Comparison of ENCODE assay signal across 2 fruit fly cellular contexts in genomic region chrX:1984175-1984973, dm6.
TF ChIP-seq lines count a peak whose summit lies in the region.

No protein-coding gene starts in this region.

TF ChIP-seq in whole organism, embryonic, 481 proteins besides CTCF, POLR2A, EP300 and RAD21 (continued from another document and continues in another):
- TF ChIP-seq CG10209 (GFP tag; optimal IDR thresholded peaks at IDR 0.05; lab: Kevin White, UChicago) = peak; percentile 81
- TF ChIP-seq wor (GFP tag; IDR thresholded peaks at IDR 0.05; lab: Robert Waterston, UW) = peak; percentile 84
- TF ChIP-seq odd (GFP tag; optimal IDR thresholded peaks at IDR 0.05; lab: Kevin White, UChicago) = peak; percentile 63
- peak; percentile 71 for TF ChIP-seq bab2 (GFP tag; optimal IDR thresholded peaks at IDR 0.05; lab: Kevin White, UChicago)
- no peak for TF ChIP-seq CG15696 (tag; optimal IDR thresholded peaks at IDR 0.05; lab: Kevin White, UChicago)
- TF ChIP-seq Bteb2 (GFP tag; optimal IDR thresholded peaks at IDR 0.05; lab: Kevin White, UChicago) = peak; percentile 5
- no peak for TF ChIP-seq lov (optimal IDR thresholded peaks at IDR 0.05; lab: Kevin White, UChicago)
- TF ChIP-seq lov (GFP tag; IDR thresholded peaks at IDR 0.05; lab: Robert Waterston, UW) = no peak
- no peak for TF ChIP-seq Lim3 (GFP tag; IDR thresholded peaks at IDR 0.05; lab: Robert Waterston, UW)
- TF ChIP-seq CG18262 (tag; optimal IDR thresholded peaks at IDR 0.05; lab: Kevin White, UChicago) = peak; percentile 83
- peak; percentile 65 for TF ChIP-seq Myb (GFP tag; optimal IDR thresholded peaks at IDR 0.05; lab: Kevin White, UChicago)
- no peak for TF ChIP-seq HLH4C (GFP tag; IDR thresholded peaks at IDR 0.05; lab: Robert Waterston, UW; ENCODE audit: partially characterized antibody)
- TF ChIP-seq ATbp (GFP tag; optimal IDR thresholded peaks at IDR 0.05; lab: Kevin White, UChicago) = peak; percentile 81
- peak; percentile 14 for TF ChIP-seq Adf1 (GFP tag; IDR thresholded peaks at IDR 0.05; lab: Robert Waterston, UW)
- peak; percentile 57; the same call in 1 of the 2 replicates for TF ChIP-seq E2f2 (GFP tag; IDR thresholded peaks at IDR 0.05; lab: Robert Waterston, UW)
- peak; percentile 73; the same call in 1 of the 3 replicates for TF ChIP-seq CG34422 (GFP tag; IDR thresholded peaks at IDR 0.05; lab: Robert Waterston, UW)
- TF ChIP-seq sisA (GFP tag; IDR thresholded peaks at IDR 0.05; lab: Robert Waterston, UW) = peak; percentile 86
- TF ChIP-seq Nf-YA (GFP tag; IDR thresholded peaks at IDR 0.05; lab: Robert Waterston, UW) = no peak
- TF ChIP-seq Mes4 (GFP tag; optimal IDR thresholded peaks at IDR 0.05; lab: Kevin White, UChicago) = peak; percentile 78
- TF ChIP-seq Kr (GFP tag; optimal IDR thresholded peaks at IDR 0.05; lab: Kevin White, UChicago) = no peak
- no peak for TF ChIP-seq abd-A (tag; optimal IDR thresholded peaks at IDR 0.05; lab: Kevin White, UChicago)
- peak; percentile 73 for TF ChIP-seq pb (GFP tag; optimal IDR thresholded peaks at IDR 0.05; lab: Kevin White, UChicago)
- TF ChIP-seq CG4617 (GFP tag; optimal IDR thresholded peaks at IDR 0.05; lab: Kevin White, UChicago; ENCODE audit: borderline replicate concordance) = peak; percentile 1
- peak; percentile 82 for TF ChIP-seq CG10366 (GFP tag; IDR thresholded peaks at IDR 0.05; lab: Robert Waterston, UW)
- TF ChIP-seq CG12769 (tag; optimal IDR thresholded peaks at IDR 0.05; lab: Kevin White, UChicago) = peak; percentile 90
- TF ChIP-seq chn (GFP tag; optimal IDR thresholded peaks at IDR 0.05; lab: Kevin White, UChicago) = peak; percentile 41
- TF ChIP-seq repo (GFP tag; optimal IDR thresholded peaks at IDR 0.05; lab: Kevin White, UChicago) = no peak
- peak; percentile 52 for TF ChIP-seq CG5180 (GFP tag; optimal IDR thresholded peaks at IDR 0.05; lab: Kevin White, UChicago)
- TF ChIP-seq CG2678 (tag; optimal IDR thresholded peaks at IDR 0.05; lab: Kevin White, UChicago) = peak; percentile 88
- TF ChIP-seq z (GFP tag; IDR thresholded peaks at IDR 0.05; lab: Robert Waterston, UW) = no peak
- TF ChIP-seq HLHmδ (GFP tag; optimal IDR thresholded peaks at IDR 0.05; lab: Kevin White, UChicago) = no peak
- TF ChIP-seq ap (GFP tag; IDR thresholded peaks at IDR 0.05; lab: Robert Waterston, UW) = peak; percentile 55
- TF ChIP-seq CG10462 (GFP tag; optimal IDR thresholded peaks at IDR 0.05; lab: Kevin White, UChicago) = peak; percentile 46
- peak; percentile 52; the same call in 1 of the 2 replicates for TF ChIP-seq bowl (GFP tag; IDR thresholded peaks at IDR 0.05; lab: Robert Waterston, UW)
- no peak for TF ChIP-seq CG6765 (GFP tag; optimal IDR thresholded peaks at IDR 0.05; lab: Kevin White, UChicago)
- TF ChIP-seq gsb-n (tag; optimal IDR thresholded peaks at IDR 0.05; lab: Kevin White, UChicago) = peak; percentile 61
- TF ChIP-seq twi (tag; optimal IDR thresholded peaks at IDR 0.05; lab: Kevin White, UChicago) = peak; percentile 67
- TF ChIP-seq chm (GFP tag; IDR thresholded peaks at IDR 0.05; lab: Robert Waterston, UW) = no peak
- TF ChIP-seq CG7745 (tag; optimal IDR thresholded peaks at IDR 0.05; lab: Kevin White, UChicago) = no peak
- TF ChIP-seq Dip2 (GFP tag; IDR thresholded peaks at IDR 0.05; lab: Robert Waterston, UW) = 0 out of 2 replicates have a peak, but pooled peaks have one; percentile 9
- TF ChIP-seq br (optimal IDR thresholded peaks at IDR 0.05; lab: Kevin White, UChicago) = no peak
- no peak for TF ChIP-seq knrl (GFP tag; IDR thresholded peaks at IDR 0.05; lab: Robert Waterston, UW; ENCODE audit: partially characterized antibody)
- no peak for TF ChIP-seq CG1832 (GFP tag; optimal IDR thresholded peaks at IDR 0.05; lab: Kevin White, UChicago)
- TF ChIP-seq Gug (GFP tag; IDR thresholded peaks at IDR 0.05; lab: Robert Waterston, UW) = peak; percentile 82
- peak; percentile 57 for TF ChIP-seq CG8359 (GFP tag; optimal IDR thresholded peaks at IDR 0.05; lab: Kevin White, UChicago; ENCODE audit: borderline replicate concordance)
- no peak for TF ChIP-seq Tbp (GFP tag; optimal IDR thresholded peaks at IDR 0.05; lab: Kevin White, UChicago)
- TF ChIP-seq Doc3 (GFP tag; IDR thresholded peaks at IDR 0.05; lab: Robert Waterston, UW; ENCODE audit: partially characterized antibody) = no peak
- TF ChIP-seq dimm (GFP tag; IDR thresholded peaks at IDR 0.05; lab: Robert Waterston, UW) = peak; percentile 31; the same call in 1 of the 2 replicates
- no peak for TF ChIP-seq CG31224 (GFP tag; IDR thresholded peaks at IDR 0.05; lab: Robert Waterston, UW)
- peak; percentile 7 for TF ChIP-seq slou (GFP tag; optimal IDR thresholded peaks at IDR 0.05; lab: Kevin White, UChicago)
- TF ChIP-seq Jarid2 (GFP tag; optimal IDR thresholded peaks at IDR 0.05; lab: Kevin White, UChicago) = no peak
- TF ChIP-seq CkIIα-i1 (GFP tag; IDR thresholded peaks at IDR 0.05; lab: Robert Waterston, UW) = 0 out of 2 replicates have a peak, but pooled peaks have one; percentile 4
- TF ChIP-seq CG17802 (tag; optimal IDR thresholded peaks at IDR 0.05; lab: Kevin White, UChicago) = peak; percentile 49
- TF ChIP-seq CG12236 (GFP tag; optimal IDR thresholded peaks at IDR 0.05; lab: Kevin White, UChicago) = peak; percentile 22
- TF ChIP-seq maf-S (GFP tag; optimal IDR thresholded peaks at IDR 0.05; lab: Kevin White, UChicago) = peak; percentile 39
- TF ChIP-seq Hmx (GFP tag; optimal IDR thresholded peaks at IDR 0.05; lab: Kevin White, UChicago) = peak; percentile 43
- TF ChIP-seq dpn (GFP tag; optimal IDR thresholded peaks at IDR 0.05; lab: Kevin White, UChicago) = peak; percentile 51 to 63
- peak; percentile 80 for TF ChIP-seq CG1529 (GFP tag; optimal IDR thresholded peaks at IDR 0.05; lab: Kevin White, UChicago)
- TF ChIP-seq ro (GFP tag; IDR thresholded peaks at IDR 0.05; lab: Robert Waterston, UW) = peak; percentile 29; the same call in 1 of the 2 replicates
- peak; percentile 26 for TF ChIP-seq CG12104 (GFP tag; optimal IDR thresholded peaks at IDR 0.05; lab: Kevin White, UChicago)
- TF ChIP-seq lab (GFP tag; optimal IDR thresholded peaks at IDR 0.05; lab: Kevin White, UChicago) = peak; percentile 59
- TF ChIP-seq Aef1 (GFP tag; IDR thresholded peaks at IDR 0.05; lab: Robert Waterston, UW) = peak; percentile 71
- TF ChIP-seq MESR4 (GFP tag; optimal IDR thresholded peaks at IDR 0.05; lab: Kevin White, UChicago) = no peak
- TF ChIP-seq CG3065 (GFP tag; optimal IDR thresholded peaks at IDR 0.05; lab: Kevin White, UChicago) = no peak
- no peak for TF ChIP-seq CG7963 (GFP tag; IDR thresholded peaks at IDR 0.05; lab: Robert Waterston, UW; ENCODE audit: partially characterized antibody)

TF ChIP-seq in whole organism, prepupa, 60 proteins besides CTCF, POLR2A, EP300 and RAD21 (continued from another document):
- TF ChIP-seq acj6 (GFP tag; optimal IDR thresholded peaks at IDR 0.05; lab: Kevin White, UChicago) (peak; percentile 4), Eip75B (GFP tag; optimal IDR thresholded peaks at IDR 0.05; lab: Kevin White, UChicago) (no peak), Blimp-1 (GFP tag; optimal IDR thresholded peaks at IDR 0.05; lab: Kevin White, UChicago) (no peak), Hr4 (GFP tag; optimal IDR thresholded peaks at IDR 0.05; lab: Kevin White, UChicago) (peak; percentile 65), Eip78C (GFP tag; lab: Kevin White, UChicago) (peak; percentile 7), CG3032 (tag; optimal IDR thresholded peaks at IDR 0.05; lab: Kevin White, UChicago) (no peak), salr (GFP tag; optimal IDR thresholded peaks at IDR 0.05; lab: Kevin White, UChicago) (no peak), Sox14 (GFP tag; optimal IDR thresholded peaks at IDR 0.05; lab: Kevin White, UChicago) (peak; percentile 10), Sox15 (GFP tag; optimal IDR thresholded peaks at IDR 0.05; lab: Kevin White, UChicago) (no peak), Sox102F (GFP tag; optimal IDR thresholded peaks at IDR 0.05; lab: Kevin White, UChicago) (no peak), CG16779 (tag; optimal IDR thresholded peaks at IDR 0.05; lab: Kevin White, UChicago) (no peak), Met (GFP tag; optimal IDR thresholded peaks at IDR 0.05; lab: Kevin White, UChicago) (no peak), CG4318 (GFP tag; optimal IDR thresholded peaks at IDR 0.05; lab: Kevin White, UChicago) (peak; percentile 62), eg (GFP tag; IDR thresholded peaks at IDR 0.05; lab: Robert Waterston, UW) (no peak; the same call in 1 of the 3 replicates), CG6792 (GFP tag; optimal IDR thresholded peaks at IDR 0.05; lab: Kevin White, UChicago) (no peak), Hr39 (GFP tag; optimal IDR thresholded peaks at IDR 0.05; lab: Kevin White, UChicago) (peak; percentile 1), net (GFP tag; optimal IDR thresholded peaks at IDR 0.05; lab: Kevin White, UChicago) (peak; percentile 28), Ets21C (GFP tag; optimal IDR thresholded peaks at IDR 0.05; lab: Kevin White, UChicago) (no peak), achi (GFP tag; optimal IDR thresholded peaks at IDR 0.05; lab: Kevin White, UChicago) (peak; percentile 8), CG1621 (tag; optimal IDR thresholded peaks at IDR 0.05; lab: Kevin White, UChicago) (no peak), CG9139 (GFP tag; optimal IDR thresholded peaks at IDR 0.05; lab: Kevin White, UChicago) (no peak), CG8119 (GFP tag; IDR thresholded peaks at IDR 0.05; lab: Robert Waterston, UW) (peak; percentile 75), esn (GFP tag; optimal IDR thresholded peaks at IDR 0.05; lab: Kevin White, UChicago) (no peak), Eip93F (GFP tag; optimal IDR thresholded peaks at IDR 0.05; lab: Kevin White, UChicago) (no peak), Gug (GFP tag; IDR thresholded peaks at IDR 0.05; lab: Robert Waterston, UW) (peak; percentile 57; the same call in 1 of the 2 replicates), CG6808 (GFP tag; optimal IDR thresholded peaks at IDR 0.05; lab: Kevin White, UChicago) (no peak), CG7368 (GFP tag; optimal IDR thresholded peaks at IDR 0.05; lab: Kevin White, UChicago) (no peak), fd85E (GFP tag; optimal IDR thresholded peaks at IDR 0.05; lab: Kevin White, UChicago) (no peak), fd59A (GFP tag; optimal IDR thresholded peaks at IDR 0.05; lab: Kevin White, UChicago) (no peak), CG32006 (GFP tag; optimal IDR thresholded peaks at IDR 0.05; lab: Kevin White, UChicago) (peak; percentile 83), Ets96B (tag; optimal IDR thresholded peaks at IDR 0.05; lab: Kevin White, UChicago) (no peak), CG8632 (GFP tag; optimal IDR thresholded peaks at IDR 0.05; lab: Kevin White, UChicago) (no peak), pdm3 (GFP tag; optimal IDR thresholded peaks at IDR 0.05; lab: Kevin White, UChicago) (peak; percentile 23), fkh (GFP tag; optimal IDR thresholded peaks at IDR 0.05; lab: Kevin White, UChicago) (peak; percentile 33), CG34406 (GFP tag; optimal IDR thresholded peaks at IDR 0.05; lab: Kevin White, UChicago) (no peak), CG31627 (GFP tag; optimal IDR thresholded peaks at IDR 0.05; lab: Kevin White, UChicago) (no peak)
